Worm (Caenorhabditis elegans) whole organism, young adult: ENCODE measurements around the gene dhs-27.
A peak's percentile ranks its signal among the peaks of the same experiment; 100 is the strongest.

Source experiments
- B0261.1 ChIP-seq: sonication (generic microtip); optimal IDR thresholded peaks from 2 replicates; lab custom pipeline; 2016; ENCODE audit warnings: mild to moderate bottlenecking, missing genetic modification characterization, moderate library complexity, missing compliant biosample characterization
- F52B5.7 ChIP-seq: sonication (generic microtip); optimal IDR thresholded peaks from 2 replicates; lab custom pipeline; 2016; ENCODE audit warnings: mild to moderate bottlenecking, missing genetic modification characterization, missing compliant biosample characterization
- K11D2.4 ChIP-seq: fragments of 200-800 bp; sonication (Bioruptor generic); IDR thresholded peaks from 2 replicates; pipeline ENCODE4 v1.3.6; 2022; ENCODE audit warnings: missing genetic modification reagents, missing genetic modification characterization, missing compliant biosample characterization
- K12H6.12 ChIP-seq: fragments of 200-800 bp; sonication (Bioruptor generic); optimal IDR thresholded peaks from 2 replicates; lab custom pipeline; 2018; ENCODE audit warnings: mild to moderate bottlenecking, missing genetic modification characterization, missing compliant biosample characterization
- T26A5.8 ChIP-seq: sonication (generic microtip); optimal IDR thresholded peaks from 2 replicates; lab custom pipeline; 2016; ENCODE audit warnings: missing genetic modification characterization, missing compliant biosample characterization
- Y53F4B.3 ChIP-seq: fragments of 200-800 bp; sonication (Bioruptor generic); IDR thresholded peaks from 2 replicates; pipeline ENCODE4 v1.3.6; 2022; ENCODE audit warnings: missing genetic modification reagents, missing genetic modification characterization, missing compliant biosample characterization
- Y67H2A.10 ChIP-seq: fragments of 200-800 bp; sonication (Bioruptor generic); conservative IDR thresholded peaks from 2 replicates; pipeline ENCODE4 v1.3.6; 2022; ENCODE audit warnings: missing genetic modification reagents, missing genetic modification characterization, missing compliant biosample characterization
- Y95B8A.8 ChIP-seq: fragments of 200-800 bp; sonication (Bioruptor generic); IDR thresholded peaks from 2 replicates; pipeline ENCODE4 v1.3.6; 2022; ENCODE audit warnings: missing genetic modification reagents, missing genetic modification characterization, missing compliant biosample characterization
- ama-1 ChIP-seq, 3 experiments: fragments of 150-350 bp in 1 of 3; sonication (generic microtip) in 2 of 3; optimal IDR thresholded peaks; 2 replicates each; lab custom pipeline; 2014 to 2018; ENCODE audit warnings: missing biosample characterization in 2 of 3, missing genetic modification characterization in 2 of 3, missing genetic modification reagents in 2 of 3
- bed-1 ChIP-seq: fragments of 200-800 bp; sonication (Bioruptor generic); IDR thresholded peaks from 2 replicates; pipeline ENCODE4 v1.3.6; 2022; ENCODE audit warnings: missing genetic modification reagents, missing genetic modification characterization, missing compliant biosample characterization
- cebp-1 ChIP-seq, 2 experiments: fragments of 200-800 bp in 1 of 2; sonication (Bioruptor generic) in 1 of 2; sonication (generic microtip) in 1 of 2; IDR thresholded peaks in 1 of 2; optimal IDR thresholded peaks in 1 of 2; 2 replicates each; pipeline versions ENCODE4 v1.3.6 to Lab custom; 2017 to 2022; ENCODE audit warnings: missing compliant biosample characterization in 2 of 2, missing genetic modification characterization in 2 of 2, mild to moderate bottlenecking in 1 of 2, missing genetic modification reagents in 1 of 2, moderate library complexity in 1 of 2
- ceh-91 ChIP-seq: fragments of 200-800 bp; sonication (Bioruptor generic); IDR thresholded peaks from 2 replicates; pipeline ENCODE4 v1.3.6; 2022; ENCODE audit warnings: missing genetic modification reagents, missing genetic modification characterization, missing compliant biosample characterization
- egl-18 ChIP-seq: fragments of 200-800 bp; sonication (Bioruptor generic); IDR thresholded peaks from 2 replicates; pipeline ENCODE4 v1.3.6; 2022; ENCODE audit warnings: missing genetic modification reagents, missing genetic modification characterization, missing compliant biosample characterization
- fkh-3 ChIP-seq: sonication (generic microtip); optimal IDR thresholded peaks from 2 replicates; lab custom pipeline; 2016; ENCODE audit warnings: mild to moderate bottlenecking, missing genetic modification characterization, missing compliant biosample characterization
- hsf-1 ChIP-seq: fragments of 200-800 bp; sonication (Bioruptor generic); IDR thresholded peaks from 2 replicates; pipeline ENCODE4 v1.3.6; 2022; ENCODE audit warnings: missing genetic modification reagents, missing genetic modification characterization, missing compliant biosample characterization
- lag-1 ChIP-seq: fragments of 200-800 bp; sonication (Bioruptor generic); IDR thresholded peaks from 2 replicates; pipeline ENCODE4 v1.3.6; 2022; ENCODE audit warnings: missing genetic modification reagents, missing genetic modification characterization, missing compliant biosample characterization
- let-526 ChIP-seq: fragments of 200-800 bp; sonication (Bioruptor generic); IDR thresholded peaks from 2 replicates; pipeline ENCODE4 v1.3.6; 2022; ENCODE audit warnings: missing genetic modification reagents, missing genetic modification characterization, missing compliant biosample characterization
- lin-26 ChIP-seq: fragments of 200-800 bp; sonication (Bioruptor generic); IDR thresholded peaks from 2 replicates; pipeline ENCODE4 v1.3.6; 2022; ENCODE audit warnings: missing genetic modification reagents, missing genetic modification characterization, missing compliant biosample characterization
- lin-35 ChIP-seq, 3 experiments: fragments of 150-350 bp in 2 of 3; sonication (generic microtip) in 1 of 3; optimal IDR thresholded peaks; 2 replicates each; lab custom pipeline; 2014 to 2018; ENCODE audit warnings: missing biosample characterization in 3 of 3, missing genetic modification characterization in 3 of 3, missing genetic modification reagents in 3 of 3
- lin-54 ChIP-seq: fragments of 200-800 bp; sonication (Bioruptor generic); optimal IDR thresholded peaks from 2 replicates; lab custom pipeline; 2018; ENCODE audit warnings: mild to moderate bottlenecking, missing genetic modification characterization, missing compliant biosample characterization
- madf-6 ChIP-seq: fragments of 200-800 bp; sonication (Bioruptor generic); IDR thresholded peaks from 2 replicates; pipeline ENCODE4 v1.3.6; 2022; ENCODE audit warnings: missing genetic modification reagents, missing genetic modification characterization, missing compliant biosample characterization
- mcd-1 ChIP-seq: fragments of 200-800 bp; sonication (Bioruptor generic); IDR thresholded peaks from 2 replicates; pipeline ENCODE4 v1.3.6; 2022; ENCODE audit warnings: missing genetic modification reagents, missing genetic modification characterization, missing compliant biosample characterization
- nhr-120 ChIP-seq: fragments of 200-800 bp; sonication (Bioruptor generic); IDR thresholded peaks from 2 replicates; pipeline ENCODE4 v1.3.6; 2022; ENCODE audit warnings: missing genetic modification characterization, missing compliant biosample characterization
- nhr-27 ChIP-seq: fragments of 200-800 bp; sonication (Bioruptor generic); optimal IDR thresholded peaks from 2 replicates; lab custom pipeline; 2018; ENCODE audit warnings: mild to moderate bottlenecking, missing genetic modification characterization, moderate library complexity, missing compliant biosample characterization
- pha-4 ChIP-seq: fragments of 150-350 bp; sonication (generic microtip); optimal IDR thresholded peaks from 2 replicates; lab custom pipeline; 2014; ENCODE audit warnings: missing biosample characterization, missing genetic modification reagents, missing genetic modification characterization
- somi-1 ChIP-seq: fragments of 200-800 bp; sonication (Bioruptor generic); optimal IDR thresholded peaks from 2 replicates; lab custom pipeline; 2018; ENCODE audit warnings: mild to moderate bottlenecking, missing genetic modification characterization, missing compliant biosample characterization
- tbp1 ChIP-seq: fragments of 200-800 bp; sonication (Bioruptor generic); optimal IDR thresholded peaks from 2 replicates; lab custom pipeline; 2018; ENCODE audit warnings: mild to moderate bottlenecking, missing genetic modification characterization, missing compliant biosample characterization
- tlf-1 ChIP-seq: fragments of 200-800 bp; sonication (Bioruptor generic); optimal IDR thresholded peaks from 2 replicates; lab custom pipeline; 2018; ENCODE audit warnings: mild to moderate bottlenecking, missing genetic modification characterization, missing compliant biosample characterization
- ztf-3 ChIP-seq: fragments of 200-800 bp; sonication (Bioruptor generic); optimal IDR thresholded peaks from 2 replicates; lab custom pipeline; 2018; ENCODE audit warnings: mild to moderate bottlenecking, missing genetic modification characterization, missing compliant biosample characterization

dhs-27 gene

ce11 chrX:3371264-3371663 is 43.2 kb downstream of the dhs-27 start (continued):
- TF ChIP-seq Y95B8A.8 (GFP tag; lab: Robert Waterston, UW): peak; percentile 73
- peak; percentile 33 for TF ChIP-seq fkh-3 (tag; lab: Kevin White, UChicago)
- peak in 1 of 3 experiments; percentile 69 for TF ChIP-seq lin-35 (GFP tag; optimal IDR thresholded peaks at IDR 0.05; lab: Kevin White, UChicago)
- no peak for TF ChIP-seq T26A5.8

ce11 chrX:3369442-3369841 is 45.1 kb downstream of the dhs-27 start:
- no peak for TF ChIP-seq lin-26 (GFP tag; lab: Robert Waterston, UW)
- no peak for TF ChIP-seq B0261.1 (tag; lab: Kevin White, UChicago)
- TF ChIP-seq cebp-1 (GFP tag; IDR thresholded peaks at IDR 0.05; lab: Robert Waterston, UW): no peak
- no peak for TF ChIP-seq cebp-1 (tag; optimal IDR thresholded peaks at IDR 0.05; lab: Kevin White, UChicago)
- TF ChIP-seq mcd-1 (GFP tag; lab: Robert Waterston, UW): no peak
- TF ChIP-seq ceh-91: no peak
- TF ChIP-seq tbp1: no peak
- TF ChIP-seq K11D2.4 (GFP tag; lab: Robert Waterston, UW): no peak
- TF ChIP-seq ztf-3 (GFP tag; lab: Kevin White, UChicago): no peak

ce11 chrX:3368659-3369058 is 45.9 kb downstream of the dhs-27 start, which contains the start of gene ZK563.2:
Gene ZK563.2 (plus strand): TSS chrX:3368959.
- TF ChIP-seq ama-1 (optimal IDR thresholded peaks at IDR 0.05; lab: Kevin White, UChicago) (no peak), ama-1 (GFP tag; optimal IDR thresholded peaks at IDR 0.05; lab: Kevin White, UChicago) (no peak), lin-54 (GFP tag; lab: Kevin White, UChicago) (no peak), tlf-1 (GFP tag; lab: Kevin White, UChicago) (no peak), nhr-120 (GFP tag; lab: Robert Waterston, UW) (no peak), cebp-1 (GFP tag; IDR thresholded peaks at IDR 0.05; lab: Robert Waterston, UW) (no peak), cebp-1 (tag; optimal IDR thresholded peaks at IDR 0.05; lab: Kevin White, UChicago) (no peak), fkh-3 (tag; lab: Kevin White, UChicago) (no peak), madf-6 (no peak), lin-35 (GFP tag; optimal IDR thresholded peaks at IDR 0.05; lab: Kevin White, UChicago) (no peak), K12H6.12 (tag; lab: Kevin White, UChicago) (no peak), Y53F4B.3 (no peak), lin-26 (GFP tag; lab: Robert Waterston, UW) (no peak), lag-1 (no peak), Y67H2A.10 (GFP tag; lab: Robert Waterston, UW) (no peak), nhr-27 (no peak), egl-18 (GFP tag; lab: Robert Waterston, UW) (no peak), somi-1 (GFP tag; lab: Kevin White, UChicago) (no peak), let-526 (GFP tag; lab: Robert Waterston, UW) (no peak)

DNA sequence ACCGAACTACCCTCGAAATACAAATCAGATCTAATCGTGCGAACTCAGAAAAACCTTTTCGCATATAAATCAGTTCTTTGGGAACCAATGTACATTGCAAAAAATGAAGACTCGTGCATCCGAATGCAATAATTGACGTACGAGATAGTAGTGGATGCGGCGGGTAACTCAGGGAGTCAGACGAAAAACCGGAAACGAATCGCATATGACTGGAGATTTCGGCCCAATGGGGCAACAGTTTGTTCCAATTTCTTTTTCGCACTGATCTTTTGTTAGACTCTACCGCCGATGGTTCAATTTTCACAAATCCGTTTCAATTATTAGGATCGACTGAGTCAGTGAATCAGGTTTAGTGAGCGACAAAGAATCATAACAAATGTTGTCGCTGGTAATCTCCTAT is 47.7 kb downstream of the dhs-27 start:
- no peak for TF ChIP-seq hsf-1 (GFP tag; lab: Robert Waterston, UW)
- no peak for TF ChIP-seq F52B5.7 (tag; lab: Kevin White, UChicago)
- TF ChIP-seq Y67H2A.10 (GFP tag; lab: Robert Waterston, UW): no peak
- TF ChIP-seq Y53F4B.3: no peak
- no peak for TF ChIP-seq cebp-1 (GFP tag; IDR thresholded peaks at IDR 0.05; lab: Robert Waterston, UW)
- TF ChIP-seq cebp-1 (tag; optimal IDR thresholded peaks at IDR 0.05; lab: Kevin White, UChicago): no peak
- no peak for TF ChIP-seq pha-4 (tag; lab: Kevin White, UChicago)
- TF ChIP-seq tbp1: no peak
- 0 out of 2 replicates have a peak, but pooled peaks have one; percentile 40 for TF ChIP-seq bed-1
